Fruit fly (Drosophila melanogaster) whole organism, pupa: ENCODE results near the gene CG16704.

Experiments used
- CG10348 ChIP-seq: fragments of 200-800 bp; sonication (Bioruptor generic); IDR thresholded peaks from 2 replicates; pipeline ENCODE4 v1.3.6; 2022; ENCODE audit warnings: missing biosample characterization, missing genetic modification characterization
- CG12605 ChIP-seq: fragments of 200-800 bp; sonication (Bioruptor generic); IDR thresholded peaks from 2 replicates; pipeline ENCODE4 v1.3.6; 2022; ENCODE audit warnings: missing biosample characterization, missing genetic modification characterization
- CG13204 ChIP-seq: fragments of 200-800 bp; sonication (Bioruptor generic); optimal IDR thresholded peaks from 2 replicates; lab custom pipeline; 2018; ENCODE audit warnings: missing biosample characterization, mild to moderate bottlenecking, missing genetic modification characterization, moderate library complexity
- CG14655 ChIP-seq: fragments of 200-800 bp; sonication (Bioruptor generic); optimal IDR thresholded peaks from 3 replicates; lab custom pipeline; 2017; ENCODE audit warnings: mild to moderate bottlenecking, missing biosample characterization, missing genetic modification reagents, missing genetic modification characterization
- CG15710 ChIP-seq: fragments of 200-800 bp; sonication (Bioruptor generic); optimal IDR thresholded peaks from 2 replicates; lab custom pipeline; 2018; ENCODE audit warnings: missing biosample characterization, mild to moderate bottlenecking, missing genetic modification characterization, moderate library complexity
- CG17806 ChIP-seq: fragments of 200-800 bp; sonication (Bioruptor generic); optimal IDR thresholded peaks from 2 replicates; lab custom pipeline; 2018; ENCODE audit warnings: missing biosample characterization, mild to moderate bottlenecking, missing genetic modification characterization, moderate library complexity
- CG32121 ChIP-seq: fragments of 200-800 bp; sonication (Bioruptor generic); IDR thresholded peaks from 2 replicates; pipeline ENCODE4 v1.3.6; 2022; ENCODE audit warnings: missing biosample characterization, missing genetic modification characterization
- CG4496 ChIP-seq: fragments of 200-800 bp; sonication (Bioruptor generic); IDR thresholded peaks from 3 replicates; pipeline ENCODE4 v1.3.6; 2022; ENCODE audit warnings: missing biosample characterization, missing genetic modification characterization
- CG8159 ChIP-seq: fragments of 200-800 bp; sonication (Bioruptor generic); optimal IDR thresholded peaks from 3 replicates; lab custom pipeline; 2018; ENCODE audit warnings: missing biosample characterization, mild to moderate bottlenecking, missing genetic modification characterization, moderate library complexity
- CG8301 ChIP-seq: fragments of 200-800 bp; sonication (Bioruptor generic); optimal IDR thresholded peaks from 2 replicates; lab custom pipeline; 2018; ENCODE audit warnings: missing biosample characterization, mild to moderate bottlenecking, missing genetic modification characterization
- CG9948 ChIP-seq: fragments of 200-800 bp; sonication (Bioruptor generic); optimal IDR thresholded peaks from 2 replicates; lab custom pipeline; 2018; ENCODE audit warnings: missing biosample characterization, mild to moderate bottlenecking, missing genetic modification characterization, moderate library complexity
- D1 ChIP-seq: fragments of 200-800 bp; sonication (Bioruptor generic); optimal IDR thresholded peaks from 2 replicates; lab custom pipeline; 2018; ENCODE audit warnings: missing biosample characterization, mild to moderate bottlenecking, missing genetic modification characterization, moderate library complexity
- EcR ChIP-seq: fragments of 200-800 bp; sonication (Bioruptor generic); optimal IDR thresholded peaks from 3 replicates; lab custom pipeline; 2019; ENCODE audit warnings: missing biosample characterization, missing genetic modification characterization, mild to moderate bottlenecking, moderate library complexity, missing genetic modification reagents
- Ets98B ChIP-seq: fragments of 200-800 bp; sonication (Bioruptor generic); IDR thresholded peaks from 2 replicates; pipeline ENCODE4 v1.3.6; 2022; ENCODE audit warnings: missing biosample characterization, missing genetic modification characterization
- Pif1A ChIP-seq: fragments of 200-800 bp; sonication (Bioruptor generic); optimal IDR thresholded peaks from 3 replicates; lab custom pipeline; 2016; ENCODE audit warnings: missing biosample characterization, missing genetic modification characterization
- Pif1B ChIP-seq: fragments of 200-800 bp; sonication (Bioruptor generic); optimal IDR thresholded peaks from 3 replicates; lab custom pipeline; 2016; ENCODE audit warnings: missing biosample characterization, missing genetic modification characterization
- Snoo ChIP-seq: fragments of 200-800 bp; sonication (Bioruptor generic); optimal IDR thresholded peaks from 3 replicates; lab custom pipeline; 2017; ENCODE audit warnings: missing biosample characterization, mild to moderate bottlenecking, missing genetic modification characterization, inconsistent platforms
- fd96Ca ChIP-seq: fragments of 200-800 bp; sonication (Bioruptor generic); IDR thresholded peaks from 3 replicates; pipeline ENCODE4 v1.3.6; 2022; ENCODE audit warnings: missing biosample characterization, missing genetic modification characterization
- gl ChIP-seq: fragments of 200-800 bp; sonication (Bioruptor generic); optimal IDR thresholded peaks from 2 replicates; lab custom pipeline; 2018; ENCODE audit warnings: missing biosample characterization, mild to moderate bottlenecking, missing genetic modification characterization
- rn ChIP-seq: fragments of 200-800 bp; sonication (Bioruptor generic); IDR thresholded peaks from 2 replicates; pipeline ENCODE4 v1.3.6; 2022; ENCODE audit warnings: missing biosample characterization, missing genetic modification characterization

CG16704 gene

DNA sequence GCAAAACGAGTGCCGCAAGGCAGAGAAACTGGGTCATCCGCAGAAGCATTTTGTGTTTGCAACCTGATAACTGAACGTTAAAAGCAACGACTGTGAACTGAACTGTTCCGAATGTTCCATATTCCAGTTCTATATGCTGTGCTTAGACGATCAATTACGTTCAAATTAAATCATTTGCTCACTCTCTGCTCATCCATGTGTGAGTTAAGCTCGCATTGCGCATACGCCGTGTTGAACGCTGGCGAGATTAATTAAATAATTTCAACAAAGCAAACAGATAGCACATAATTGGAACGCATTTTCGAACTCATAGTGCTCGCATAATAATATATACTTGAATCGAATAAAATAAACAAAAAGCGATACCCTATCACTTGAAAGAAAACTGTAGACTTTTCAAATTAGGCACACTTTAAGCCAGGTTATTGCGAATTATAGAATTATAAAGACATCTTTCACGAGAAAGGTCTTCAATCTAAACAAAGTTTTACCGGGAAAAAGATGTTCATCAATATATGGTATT, 6.7 kb upstream of the CG16704 start, which contains the start of the genes CG10031 and CG42464:
TSS of gene CG10031 (minus strand) at position 101 of the 523 bp plus-strand sequence.
TSS of gene CG42464 (plus strand) at position 473 of the 523 bp plus-strand sequence.
- TF ChIP-seq CG17806 (tag; lab: Kevin White, UChicago), result no peak
- no peak for TF ChIP-seq CG13204 (GFP tag; lab: Kevin White, UChicago)
- TF ChIP-seq gl, result no peak
- TF ChIP-seq CG14655 (GFP tag; lab: Kevin White, UChicago), result no peak
- no peak for TF ChIP-seq CG12605 (GFP tag; lab: Robert Waterston, UW)
- no peak for TF ChIP-seq rn
- no peak for TF ChIP-seq Ets98B (GFP tag; lab: Robert Waterston, UW)
- TF ChIP-seq, all 21 proteins: peak for 0

dm6 chr2L:3697772-3698171, 5.4 kb upstream of the CG16704 start, which contains the start of gene CG3604:
Gene CG3604, minus strand, starts transcription at chr2L:3697872.
- no peak for TF ChIP-seq CG13204 (GFP tag; lab: Kevin White, UChicago)
- TF ChIP-seq Pif1B (GFP tag; lab: Kevin White, UChicago), result no peak

DNA sequence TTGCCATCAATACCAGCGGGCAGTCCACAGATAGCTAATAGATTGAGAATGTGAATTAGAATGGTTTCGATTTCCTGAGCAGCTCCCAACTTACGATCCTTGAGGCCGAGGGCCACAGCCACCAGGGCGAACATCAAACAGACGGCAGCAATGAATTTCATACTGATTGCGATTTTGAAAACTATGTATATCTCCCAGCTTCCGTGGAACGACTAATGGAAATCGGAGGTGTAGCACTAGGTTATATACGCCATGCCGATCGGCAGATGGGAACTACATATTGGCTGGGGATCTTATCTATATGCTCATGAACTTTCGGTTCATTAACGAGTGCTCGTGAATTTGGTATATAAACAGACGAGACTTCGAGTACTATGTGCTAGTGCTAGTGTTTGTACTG, 4.1 kb upstream of the CG16704 start, which contains the start of gene IM33:
TSS of gene IM33 (minus strand) at position 221 of the 400 bp plus-strand sequence.
- TF ChIP-seq CG8159 (tag; lab: Kevin White, UChicago) (no peak), fd96Ca (GFP tag; lab: Robert Waterston, UW) (no peak), Pif1A (GFP tag; lab: Kevin White, UChicago) (no peak), Snoo (tag; lab: Kevin White, UChicago) (no peak), CG17806 (tag; lab: Kevin White, UChicago) (no peak), CG4496 (no peak), CG32121 (GFP tag; lab: Robert Waterston, UW) (no peak), CG15710 (tag; lab: Kevin White, UChicago) (no peak), CG9948 (tag; lab: Kevin White, UChicago) (no peak), CG13204 (GFP tag; lab: Kevin White, UChicago) (no peak), EcR (GFP tag; lab: Kevin White, UChicago) (no peak), D1 (tag; lab: Kevin White, UChicago) (no peak)

dm6 chr2L:3695361-3695818, 3.0 kb upstream of the CG16704 start, which contains the start of gene CG16713:
Gene CG16713, minus strand, starts transcription at chr2L:3695411.
- TF ChIP-seq CG4496 (no peak), CG9948 (tag; lab: Kevin White, UChicago) (no peak), Pif1B (GFP tag; lab: Kevin White, UChicago) (no peak), CG12605 (GFP tag; lab: Robert Waterston, UW) (no peak), D1 (tag; lab: Kevin White, UChicago) (no peak), CG14655 (GFP tag; lab: Kevin White, UChicago) (no peak), Snoo (tag; lab: Kevin White, UChicago) (no peak), CG8301 (tag; lab: Kevin White, UChicago) (no peak), rn (no peak), fd96Ca (GFP tag; lab: Robert Waterston, UW) (no peak), Pif1A (GFP tag; lab: Kevin White, UChicago) (no peak)

DNA sequence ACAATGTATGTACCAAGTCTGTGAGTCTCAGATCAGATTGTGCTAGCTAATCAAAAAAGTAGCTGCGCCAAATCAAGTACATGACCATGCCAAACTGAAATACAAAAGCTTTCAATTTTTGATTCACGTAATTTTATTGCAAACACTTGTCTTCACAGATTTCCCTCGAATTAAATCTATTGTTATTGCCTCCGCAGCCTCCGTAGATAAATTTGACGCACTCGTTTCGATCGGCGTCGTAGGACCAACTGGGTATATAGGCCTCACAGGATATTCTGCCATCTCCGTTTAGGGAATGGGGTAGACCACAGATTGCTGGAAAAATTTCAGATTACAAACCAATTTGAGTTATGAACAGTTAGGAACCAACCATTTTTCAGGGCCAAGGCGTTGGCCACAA, 2.5 kb upstream of the CG16704 start, which contains the start of gene CG43165:
TSS of gene CG43165 (minus strand) at position 101 of the 400 bp plus-strand sequence.
- TF ChIP-seq CG4496 (0 out of 3 replicates have a peak, but pooled peaks have one; percentile 19), D1 (tag; lab: Kevin White, UChicago) (no peak)

dm6 chr2L:3693805-3694204, 1.4 kb upstream of the CG16704 start, which contains the start of gene Acp24A4:
Gene Acp24A4, minus strand, starts transcription at chr2L:3693905.
- TF ChIP-seq CG17806 (tag; lab: Kevin White, UChicago), result no peak

DNA sequence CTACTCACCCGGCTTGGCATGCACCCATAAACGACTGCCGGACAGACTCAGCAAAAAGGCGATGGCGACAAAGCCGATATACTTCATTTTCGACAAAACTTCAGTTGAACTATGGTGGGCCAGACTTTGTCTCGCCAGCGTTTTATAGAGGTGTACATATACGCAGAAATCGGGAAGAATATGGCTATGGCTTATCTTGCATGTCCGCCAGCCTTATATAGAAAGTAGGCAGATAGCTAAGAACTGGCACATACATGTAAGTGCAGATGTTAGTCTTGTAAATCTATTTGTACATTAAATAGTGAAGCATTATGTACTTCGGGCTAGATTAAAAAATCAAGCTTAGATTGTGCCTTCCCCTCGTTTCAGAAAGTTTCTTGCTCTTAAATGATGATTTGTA, 695 bp upstream of the CG16704 start, which contains the start of gene CG3513:
TSS of gene CG3513 (minus strand) at position 101 of the 400 bp plus-strand sequence.
- no peak for TF ChIP-seq CG10348
- no peak for TF ChIP-seq Pif1A (GFP tag; lab: Kevin White, UChicago)
- no peak for TF ChIP-seq CG8301 (tag; lab: Kevin White, UChicago)
- TF ChIP-seq D1 (tag; lab: Kevin White, UChicago), result no peak
- TF ChIP-seq Snoo (tag; lab: Kevin White, UChicago), result no peak
- no peak for TF ChIP-seq CG9948 (tag; lab: Kevin White, UChicago)
- TF ChIP-seq CG13204 (GFP tag; lab: Kevin White, UChicago), result no peak
- no peak for TF ChIP-seq CG8159 (tag; lab: Kevin White, UChicago)
- no peak for TF ChIP-seq CG12605 (GFP tag; lab: Robert Waterston, UW)
- no peak for TF ChIP-seq CG14655 (GFP tag; lab: Kevin White, UChicago)
- TF ChIP-seq CG4496, result no peak
- TF ChIP-seq fd96Ca (GFP tag; lab: Robert Waterston, UW), result no peak
- no peak for TF ChIP-seq rn
- no peak for TF ChIP-seq CG17806 (tag; lab: Kevin White, UChicago)
- TF ChIP-seq EcR (GFP tag; lab: Kevin White, UChicago), result no peak
- TF ChIP-seq Pif1B (GFP tag; lab: Kevin White, UChicago), result no peak
- TF ChIP-seq gl, result no peak
- no peak for TF ChIP-seq Ets98B (GFP tag; lab: Robert Waterston, UW)
- TF ChIP-seq CG15710 (tag; lab: Kevin White, UChicago), result no peak
- no peak for TF ChIP-seq CG32121 (GFP tag; lab: Robert Waterston, UW)
